Worm (Caenorhabditis elegans): ENCODE data around the gene K01A2.4.

K01A2.4 gene

DNA sequence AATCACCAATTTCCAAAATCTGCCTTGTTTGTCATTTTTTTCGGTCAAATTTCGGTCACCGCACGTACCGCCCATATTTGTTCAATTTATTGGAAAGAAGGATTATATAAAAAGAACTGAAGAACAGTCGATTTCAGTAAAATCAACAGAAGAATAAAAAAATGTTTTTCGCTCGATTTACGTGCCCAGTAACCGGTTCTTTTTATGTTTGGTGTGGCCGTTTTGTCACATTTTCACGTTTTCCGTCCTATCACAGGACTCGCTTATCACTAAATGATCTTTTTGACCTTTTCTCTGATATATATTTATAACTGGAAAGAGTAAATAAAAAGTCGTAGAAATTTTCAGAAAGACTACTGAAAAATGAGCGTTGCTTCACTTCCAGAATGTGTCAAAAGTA, 12.2 kb downstream of the K01A2.4 start, which contains the start of gene far-7:
TSS of gene far-7 (plus strand) at position 331 of the 400 bp plus-strand sequence.
- TF ChIP-seq daf-19 (GFP tag; conservative IDR thresholded peaks at IDR 0.05): no peak
- TF ChIP-seq ctbp-1 (GFP tag; IDR thresholded peaks at IDR 0.05): no peak
- TF ChIP-seq D1046.2 (GFP tag; IDR thresholded peaks at IDR 0.05): no peak
- no peak for TF ChIP-seq mdt-29 (GFP tag; IDR thresholded peaks at IDR 0.05)
- no peak for TF ChIP-seq Y48G9A.11 (GFP tag; IDR thresholded peaks at IDR 0.05)
- TF ChIP-seq F49E8.2 (tag; optimal IDR thresholded peaks at IDR 0.05; ENCODE audit: borderline replicate concordance): no peak
- peak; percentile 48 for TF ChIP-seq hlh-30 (tag; optimal IDR thresholded peaks at IDR 0.05; ENCODE audit: insufficient read depth)
- no peak for TF ChIP-seq mdl-1 (tag; optimal IDR thresholded peaks at IDR 0.05)
- no peak for TF ChIP-seq unc-130 (GFP tag; optimal IDR thresholded peaks at IDR 0.05)
- no peak for TF ChIP-seq zfp-2 (tag; optimal IDR thresholded peaks at IDR 0.05)
- TF ChIP-seq ama-1 (optimal IDR thresholded peaks at IDR 0.05): no peak
- TF ChIP-seq zag-1 (tag; optimal IDR thresholded peaks at IDR 0.05): no peak
- TF ChIP-seq nhr-28 (tag; optimal IDR thresholded peaks at IDR 0.05): peak; percentile 58
- no peak for TF ChIP-seq hif-1 (tag; optimal IDR thresholded peaks at IDR 0.05)
- no peak for TF ChIP-seq egl-27 (tag; optimal IDR thresholded peaks at IDR 0.05)
- no peak for TF ChIP-seq dpl-1 (GFP tag; optimal IDR thresholded peaks at IDR 0.05)

DNA sequence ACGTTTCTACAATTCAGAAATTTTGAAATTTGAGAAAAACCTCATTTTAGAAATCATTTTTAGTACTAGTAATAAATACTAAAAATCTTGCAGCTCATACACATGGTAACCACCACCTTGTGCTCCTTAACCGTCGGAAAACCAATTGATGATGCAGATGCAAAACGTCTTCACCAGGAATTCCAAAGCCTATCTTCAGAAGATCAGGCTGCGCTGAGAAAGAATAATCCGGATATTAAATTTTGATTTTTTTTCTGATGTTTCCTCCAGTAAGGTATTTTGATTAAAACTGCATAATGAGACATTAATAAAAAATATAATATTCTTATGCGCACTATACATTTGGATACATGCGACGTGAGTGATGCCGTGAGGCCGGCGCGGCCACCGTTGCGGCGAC, 13.5 kb downstream of the K01A2.4 start:
- TF ChIP-seq nhr-42 (GFP tag; IDR thresholded peaks at IDR 0.05) (no peak), aha-1 (tag) (peak; percentile 51)

DNA sequence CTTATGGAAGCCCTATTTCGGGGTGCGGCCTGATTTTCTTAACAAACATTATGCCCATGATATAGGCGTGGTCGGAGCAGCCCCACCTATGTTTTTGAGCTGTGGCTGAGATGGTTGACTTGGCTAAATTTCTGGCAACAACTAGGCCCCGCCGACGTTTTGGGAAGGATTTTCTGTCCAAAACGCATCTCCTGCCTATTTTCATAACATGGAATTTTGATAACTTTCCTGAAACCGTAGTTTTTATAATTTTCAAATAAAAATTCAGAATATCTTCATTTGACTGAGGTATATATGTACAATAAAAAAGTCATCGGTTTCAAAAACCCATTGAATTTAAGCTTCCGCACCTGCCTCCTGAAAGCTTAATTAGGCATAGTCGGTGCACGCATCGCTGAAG, 13.9 kb downstream of the K01A2.4 start:
- TF ChIP-seq nhr-237 (tag; optimal IDR thresholded peaks at IDR 0.05) (no peak), dmd-9 (GFP tag; IDR thresholded peaks at IDR 0.05) (no peak), unc-62 (GFP tag; optimal IDR thresholded peaks at IDR 0.05 in 1 of 2) (peak in 1 of 2 experiments; percentile 74), unc-62 (tag; optimal IDR thresholded peaks at IDR 0.05) (no peak), cey-2 (tag; optimal IDR thresholded peaks at IDR 0.05; ENCODE audit: borderline replicate concordance, insufficient read depth) (no peak), nhr-25 (tag; optimal IDR thresholded peaks at IDR 0.05; ENCODE audit: borderline replicate concordance, insufficient read depth) (no peak), lir-3 (tag; optimal IDR thresholded peaks at IDR 0.05) (no peak), nhr-42 (GFP tag; IDR thresholded peaks at IDR 0.05) (no peak), dve-1 (tag; optimal IDR thresholded peaks at IDR 0.05; ENCODE audit: insufficient read depth) (no peak), ces-1 (GFP tag; optimal IDR thresholded peaks at IDR 0.05) (no peak)

DNA sequence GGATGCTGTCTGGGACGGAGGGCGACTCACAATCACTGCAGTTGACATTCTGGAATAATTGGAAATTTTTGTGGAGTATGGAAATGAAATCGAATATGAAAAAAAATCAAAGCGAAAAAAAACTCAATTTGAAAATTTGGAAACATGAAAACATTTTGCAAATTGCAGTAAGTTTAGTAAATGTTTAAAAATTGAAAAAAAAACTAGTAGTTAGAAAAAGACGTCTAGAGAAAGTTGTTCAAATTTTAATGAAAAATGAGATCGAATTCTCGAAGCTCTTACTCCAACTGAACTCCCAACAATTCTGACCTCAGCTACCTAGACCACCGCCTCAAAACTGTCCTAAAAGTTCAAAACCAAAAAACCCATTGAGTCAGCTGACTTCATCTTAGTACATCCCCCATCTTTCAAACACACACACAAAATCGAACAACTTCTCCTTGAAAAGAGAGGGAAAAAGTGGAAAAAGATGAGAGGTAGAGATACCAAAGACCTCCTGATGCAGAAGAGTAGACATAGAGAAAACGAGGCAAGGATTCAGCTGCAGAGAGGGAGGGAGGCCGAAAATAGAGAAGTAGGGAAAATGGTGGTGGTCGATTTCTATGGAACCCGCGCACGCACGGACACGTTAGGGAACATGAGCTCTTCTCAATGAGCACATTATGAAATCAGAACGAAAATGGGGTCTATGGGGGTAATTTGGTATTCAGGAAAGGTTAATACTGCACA, 16.0 kb downstream of the K01A2.4 start, which contains the start of gene K01A2.10:
TSS of gene K01A2.10 (minus strand) at position 51 of the 729 bp plus-strand sequence.
- TF ChIP-seq dpl-1 (GFP tag; optimal IDR thresholded peaks at IDR 0.05): peak; percentile 10
- no peak for TF ChIP-seq ces-1 (GFP tag; optimal IDR thresholded peaks at IDR 0.05)
- TF ChIP-seq mdt-29 (GFP tag; IDR thresholded peaks at IDR 0.05): no peak
- TF ChIP-seq hlh-30 (tag; optimal IDR thresholded peaks at IDR 0.05; ENCODE audit: insufficient read depth): peak; percentile 92
- peak; percentile 94 for TF ChIP-seq aha-1 (tag)
- no peak for TF ChIP-seq Y5F2A.4 (GFP tag; optimal IDR thresholded peaks at IDR 0.05)
- TF ChIP-seq rbr-2 (tag; optimal IDR thresholded peaks at IDR 0.05): peak; percentile 33
- TF ChIP-seq nhr-11 (tag; optimal IDR thresholded peaks at IDR 0.05): peak; percentile 42
- TF ChIP-seq mdl-1 (tag; optimal IDR thresholded peaks at IDR 0.05): peak in 1 of 2 experiments; percentile 47
- TF ChIP-seq nhr-28 (tag; optimal IDR thresholded peaks at IDR 0.05): peak; percentile 55
- peak; percentile 47 to 64 for TF ChIP-seq lsy-2 (tag; optimal IDR thresholded peaks at IDR 0.05)
- peak; percentile 60 for TF ChIP-seq hmg-1.1 (GFP tag; IDR thresholded peaks at IDR 0.05)
- TF ChIP-seq ceh-28 (tag; optimal IDR thresholded peaks at IDR 0.05): peak; percentile 11
- peak; percentile 32 for TF ChIP-seq hlh-11 (tag; optimal IDR thresholded peaks at IDR 0.05)
- TF ChIP-seq lin-15B (tag; optimal IDR thresholded peaks at IDR 0.05): no peak
- no peak for TF ChIP-seq tra-1 (GFP tag; IDR thresholded peaks at IDR 0.05)
- peak; percentile 2 for TF ChIP-seq fkh-10 (GFP tag; optimal IDR thresholded peaks at IDR 0.05)
- TF ChIP-seq set-16 (GFP tag; IDR thresholded peaks at IDR 0.05): no peak
- TF ChIP-seq hif-1 (tag; optimal IDR thresholded peaks at IDR 0.05): peak in 1 of 2 experiments; percentile 21
- TF ChIP-seq unc-62 (GFP tag; optimal IDR thresholded peaks at IDR 0.05 in 1 of 2): peak in 1 of 2 experiments; percentile 55
- TF ChIP-seq unc-62 (tag; optimal IDR thresholded peaks at IDR 0.05): no peak
- peak; percentile 46 for TF ChIP-seq mep-1 (tag; optimal IDR thresholded peaks at IDR 0.05)
- peak; percentile 48; the same call in 1 of the 2 replicates for TF ChIP-seq D1046.2 (GFP tag; IDR thresholded peaks at IDR 0.05)
- TF ChIP-seq nhr-6 (tag; optimal IDR thresholded peaks at IDR 0.05): no peak
